Fruit fly (Drosophila melanogaster) whole organism, embryonic: ENCODE measurements around the gene pico.

Experiments
- CG12659 ChIP-seq: fragments of 200-800 bp; sonication (Bioruptor generic); optimal IDR thresholded peaks from 3 replicates; lab custom pipeline; 2017; ENCODE audit warnings: mild to moderate bottlenecking, missing biosample characterization, missing genetic modification reagents, missing genetic modification characterization
- CG14710 ChIP-seq: fragments of 200-800 bp; sonication (Bioruptor generic); optimal IDR thresholded peaks from 3 replicates; lab custom pipeline; 2019; ENCODE audit warnings: missing biosample characterization, mild to moderate bottlenecking, missing genetic modification characterization, moderate library complexity
- CG15011 ChIP-seq: fragments of 200-800 bp; sonication (Bioruptor generic); optimal IDR thresholded peaks from 3 replicates; lab custom pipeline; 2018; ENCODE audit warnings: missing biosample characterization, mild to moderate bottlenecking, missing genetic modification characterization
- CG17186 ChIP-seq: fragments of 200-800 bp; sonication (Bioruptor generic); optimal IDR thresholded peaks from 3 replicates; lab custom pipeline; 2017; ENCODE audit warnings: missing biosample characterization, missing genetic modification reagents, missing genetic modification characterization
- CG17385 ChIP-seq: fragments of 200-800 bp; sonication (Bioruptor generic); optimal IDR thresholded peaks from 3 replicates; lab custom pipeline; 2018; ENCODE audit warnings: missing biosample characterization, mild to moderate bottlenecking, missing genetic modification characterization
- CG17802 ChIP-seq: fragments of 200-800 bp; sonication (Bioruptor generic); optimal IDR thresholded peaks from 2 replicates; lab custom pipeline; 2018; ENCODE audit warnings: missing biosample characterization, mild to moderate bottlenecking, missing genetic modification characterization, moderate library complexity
- CG17912 ChIP-seq: fragments of 200-800 bp; sonication (Bioruptor generic); optimal IDR thresholded peaks from 2 replicates; lab custom pipeline; 2018; ENCODE audit warnings: missing biosample characterization, mild to moderate bottlenecking, missing genetic modification characterization
- CG2120 ChIP-seq: fragments of 200-800 bp; sonication (Bioruptor generic); optimal IDR thresholded peaks from 3 replicates; lab custom pipeline; 2016; ENCODE audit warnings: missing biosample characterization, missing genetic modification characterization
- CG2129 ChIP-seq: fragments of 200-800 bp; sonication (Bioruptor generic); IDR thresholded peaks from 2 replicates; pipeline ENCODE4 v1.3.6; 2022; ENCODE audit warnings: missing biosample characterization, missing genetic modification characterization; ENCODE audit not compliant: partially characterized antibody
- CG32532 ChIP-seq: fragments of 200-800 bp; sonication (Bioruptor generic); IDR thresholded peaks from 2 replicates; pipeline ENCODE4 v1.3.6; 2022; ENCODE audit warnings: missing biosample characterization, missing genetic modification characterization
- CG32772 ChIP-seq: fragments of 200-800 bp; sonication (Bioruptor generic); IDR thresholded peaks from 2 replicates; pipeline ENCODE4 v1.3.6; 2022; ENCODE audit warnings: missing biosample characterization, missing genetic modification characterization
- CG3838 ChIP-seq: fragments of 200-800 bp; sonication (Bioruptor generic); optimal IDR thresholded peaks from 3 replicates; lab custom pipeline; 2016; ENCODE audit warnings: missing biosample characterization, missing genetic modification characterization
- CG3995 ChIP-seq: fragments of 200-800 bp; sonication (Bioruptor generic); optimal IDR thresholded peaks from 3 replicates; lab custom pipeline; 2016; ENCODE audit warnings: missing biosample characterization, missing genetic modification characterization
- CG6689 ChIP-seq: fragments of 200-800 bp; sonication (Bioruptor generic); IDR thresholded peaks from 2 replicates; pipeline ENCODE4 v1.3.6; 2022; ENCODE audit warnings: missing biosample characterization, missing genetic modification characterization
- CG6813 ChIP-seq: fragments of 200-800 bp; sonication (Bioruptor generic); optimal IDR thresholded peaks from 2 replicates; lab custom pipeline; 2017; ENCODE audit warnings: missing biosample characterization, missing genetic modification characterization, mild to moderate bottlenecking, moderate library complexity, missing genetic modification reagents
- CG8924 ChIP-seq: fragments of 200-800 bp; optimal IDR thresholded peaks from 3 replicates; lab custom pipeline; 2019; ENCODE audit warnings: missing biosample characterization, mild to moderate bottlenecking, missing genetic modification characterization, moderate library complexity
- CG9817 ChIP-seq: fragments of 200-800 bp; sonication (Bioruptor generic); optimal IDR thresholded peaks from 2 replicates; lab custom pipeline; 2018; ENCODE audit warnings: missing biosample characterization, mild to moderate bottlenecking, missing genetic modification characterization, moderate library complexity
- CG9932 ChIP-seq: fragments of 200-800 bp; sonication (Bioruptor generic); IDR thresholded peaks from 2 replicates; pipeline ENCODE4 v1.3.6; 2022; ENCODE audit warnings: missing biosample characterization, missing genetic modification characterization
- CTCF ChIP-seq: fragments of 200-800 bp; sonication (Bioruptor generic); optimal IDR thresholded peaks from 2 replicates; lab custom pipeline; 2017; ENCODE audit warnings: missing biosample characterization, mild to moderate bottlenecking, missing genetic modification characterization, moderate library complexity
- Camta ChIP-seq: fragments of 200-800 bp; sonication (Bioruptor generic); optimal IDR thresholded peaks from 2 replicates; lab custom pipeline; 2016; ENCODE audit warnings: missing biosample characterization, missing genetic modification characterization
- Fer3 ChIP-seq: fragments of 200-800 bp; sonication (Bioruptor generic); optimal IDR thresholded peaks from 2 replicates; lab custom pipeline; 2018; ENCODE audit warnings: missing biosample characterization, mild to moderate bottlenecking, missing genetic modification characterization, moderate library complexity
- GATAe ChIP-seq: fragments of 200-800 bp; sonication (Bioruptor generic); conservative IDR thresholded peaks from 2 replicates; pipeline ENCODE4 v1.3.6; 2022; ENCODE audit warnings: missing biosample characterization, missing genetic modification characterization
- Hey ChIP-seq: fragments of 200-800 bp; sonication (Bioruptor generic); optimal IDR thresholded peaks from 3 replicates; lab custom pipeline; 2018; ENCODE audit warnings: missing biosample characterization, mild to moderate bottlenecking, missing genetic modification characterization
- Hr78 ChIP-seq, 2 experiments: fragments of 200-800 bp in 1 of 2; fragments of >200 bp in 1 of 2; sonication (Bioruptor generic) in 1 of 2; optimal IDR thresholded peaks; 2 replicates each; lab custom pipeline; 2017 to 2019; ENCODE audit warnings: missing biosample characterization in 2 of 2, missing genetic modification characterization in 2 of 2, mild to moderate bottlenecking in 1 of 2, moderate library complexity in 1 of 2
- Kr ChIP-seq: fragments of 200-800 bp; sonication (Bioruptor generic); optimal IDR thresholded peaks from 2 replicates; lab custom pipeline; 2017; ENCODE audit warnings: missing biosample characterization, mild to moderate bottlenecking, missing genetic modification characterization
- Meics ChIP-seq: fragments of 200-800 bp; sonication (Bioruptor generic); optimal IDR thresholded peaks from 2 replicates; lab custom pipeline; 2017; ENCODE audit warnings: missing biosample characterization, mild to moderate bottlenecking, missing genetic modification characterization
- Ravus ChIP-seq: fragments of 200-800 bp; sonication (Bioruptor generic); IDR thresholded peaks from 2 replicates; pipeline ENCODE4 v1.3.6; 2022; ENCODE audit warnings: missing biosample characterization, missing genetic modification characterization
- Six4 ChIP-seq: fragments of 200-800 bp; sonication (Bioruptor generic); optimal IDR thresholded peaks from 2 replicates; lab custom pipeline; 2016; ENCODE audit warnings: missing biosample characterization, missing genetic modification characterization
- bbx ChIP-seq: fragments of 200-800 bp; sonication (Bioruptor generic); IDR thresholded peaks from 2 replicates; pipeline ENCODE4 v1.3.6; 2022; ENCODE audit warnings: missing biosample characterization, missing genetic modification characterization; ENCODE audit not compliant: partially characterized antibody
- cas ChIP-seq: fragments of 200-800 bp; sonication (Bioruptor generic); IDR thresholded peaks from 2 replicates; pipeline ENCODE4 v1.3.6; 2022; ENCODE audit warnings: missing biosample characterization, missing genetic modification characterization
- croc ChIP-seq: fragments of 200-800 bp; sonication (Bioruptor generic); conservative IDR thresholded peaks from 3 replicates; pipeline ENCODE4 v1.3.6; 2022; ENCODE audit warnings: missing biosample characterization, missing genetic modification characterization
- dmrt11E ChIP-seq: fragments of 200-800 bp; sonication (Bioruptor generic); optimal IDR thresholded peaks from 3 replicates; lab custom pipeline; 2018; ENCODE audit warnings: missing biosample characterization, mild to moderate bottlenecking, missing genetic modification characterization, moderate library complexity
- ems ChIP-seq: fragments of 200-800 bp; sonication (Bioruptor generic); optimal IDR thresholded peaks from 3 replicates; lab custom pipeline; 2016; ENCODE audit warnings: missing biosample characterization, missing genetic modification characterization
- exex ChIP-seq: fragments of 200-800 bp; sonication (Bioruptor generic); optimal IDR thresholded peaks from 4 replicates; lab custom pipeline; 2018; ENCODE audit warnings: missing biosample characterization, mild to moderate bottlenecking, missing genetic modification characterization, moderate library complexity
- grn ChIP-seq: fragments of 200-800 bp; sonication (Bioruptor generic); optimal IDR thresholded peaks from 3 replicates; lab custom pipeline; 2017; ENCODE audit warnings: missing biosample characterization, missing genetic modification characterization
- h ChIP-seq: fragments of >200 bp; optimal IDR thresholded peaks from 2 replicates; lab custom pipeline; 2017
- jing ChIP-seq: fragments of 200-800 bp; sonication (Bioruptor generic); optimal IDR thresholded peaks from 2 replicates; lab custom pipeline; 2018; ENCODE audit warnings: missing biosample characterization, mild to moderate bottlenecking, missing genetic modification characterization
- lilli ChIP-seq: fragments of 200-800 bp; sonication (Bioruptor generic); optimal IDR thresholded peaks from 3 replicates; lab custom pipeline; 2016; ENCODE audit warnings: missing biosample characterization, missing genetic modification characterization
- mld ChIP-seq: fragments of 200-800 bp; sonication (Bioruptor generic); IDR thresholded peaks from 3 replicates; pipeline ENCODE4 v1.3.6; 2022; ENCODE audit warnings: missing biosample characterization, missing genetic modification characterization; ENCODE audit not compliant: partially characterized antibody
- nerfin-1 ChIP-seq: fragments of 200-800 bp; sonication (Bioruptor generic); optimal IDR thresholded peaks from 3 replicates; lab custom pipeline; 2019; ENCODE audit warnings: missing biosample characterization, mild to moderate bottlenecking, missing genetic modification characterization, moderate library complexity
- org-1 ChIP-seq: fragments of 200-800 bp; sonication (Bioruptor generic); optimal IDR thresholded peaks from 2 replicates; lab custom pipeline; 2017; ENCODE audit warnings: missing biosample characterization, missing genetic modification characterization
- otp ChIP-seq: fragments of 200-800 bp; sonication (Bioruptor generic); IDR thresholded peaks from 3 replicates; pipeline ENCODE4, ENCODE4 v1.3.6; 2022; ENCODE audit warnings: missing biosample characterization, missing genetic modification characterization
- p53 ChIP-seq: fragments of 200-800 bp; sonication (Bioruptor generic); optimal IDR thresholded peaks from 2 replicates; lab custom pipeline; 2016; ENCODE audit warnings: missing biosample characterization, missing genetic modification characterization
- phol ChIP-seq: fragments of 200-800 bp; sonication (Bioruptor generic); optimal IDR thresholded peaks from 3 replicates; lab custom pipeline; 2018; ENCODE audit warnings: missing biosample characterization, mild to moderate bottlenecking, missing genetic modification characterization, moderate library complexity
- pzg ChIP-seq: fragments of 200-800 bp; sonication (Bioruptor generic); optimal IDR thresholded peaks from 3 replicates; lab custom pipeline; 2018; ENCODE audit warnings: missing biosample characterization, mild to moderate bottlenecking, missing genetic modification characterization, moderate library complexity
- slou ChIP-seq: fragments of 200-800 bp; sonication (Bioruptor generic); optimal IDR thresholded peaks from 3 replicates; lab custom pipeline; 2016; ENCODE audit warnings: missing biosample characterization, missing genetic modification characterization
- tin ChIP-seq: fragments of 200-800 bp; sonication (Bioruptor generic); optimal IDR thresholded peaks from 3 replicates; lab custom pipeline; 2016; ENCODE audit warnings: missing biosample characterization, missing genetic modification characterization
- unpg ChIP-seq: fragments of 200-800 bp; sonication (Bioruptor generic); optimal IDR thresholded peaks from 3 replicates; lab custom pipeline; 2018; ENCODE audit warnings: missing biosample characterization, mild to moderate bottlenecking, missing genetic modification characterization, moderate library complexity
- usp ChIP-seq: fragments of >200 bp; optimal IDR thresholded peaks from 2 replicates; lab custom pipeline; 2017; ENCODE audit warnings: missing biosample characterization, missing genetic modification characterization
- wdn ChIP-seq: fragments of 200-800 bp; sonication (Bioruptor generic); IDR thresholded peaks from 2 replicates; pipeline ENCODE4 v1.3.6; 2022; ENCODE audit warnings: missing biosample characterization, missing genetic modification characterization

pico gene

dm6 chrX:19889128-19889756, 37.4 kb upstream of the pico start (continued):
- TF ChIP-seq Ravus (GFP tag; lab: Robert Waterston, UW) = peak; percentile 37
- TF ChIP-seq phol (tag; lab: Kevin White, UChicago) = peak; percentile 79
- TF ChIP-seq mld (GFP tag; lab: Robert Waterston, UW) = no peak
- peak; percentile 40 for TF ChIP-seq exex (tag; lab: Kevin White, UChicago)
- peak; percentile 58 for TF ChIP-seq CG15011 (GFP tag; lab: Kevin White, UChicago)
- TF ChIP-seq Hr78 (GFP tag; optimal IDR thresholded peaks at IDR 0.05; lab: Kevin White, UChicago) = no peak
- TF ChIP-seq CG14710 (tag; lab: Kevin White, UChicago) = peak; percentile 73
- peak; percentile 89 for TF ChIP-seq ems
- TF ChIP-seq CG8924 (tag; lab: Kevin White, UChicago) = peak; percentile 87
- TF ChIP-seq CG6813 (GFP tag; lab: Kevin White, UChicago) = peak; percentile 79
- TF ChIP-seq org-1 (GFP tag; lab: Kevin White, UChicago) = peak; percentile 84
- TF ChIP-seq nerfin-1 (tag; lab: Kevin White, UChicago) = peak; percentile 61
- TF ChIP-seq Meics (GFP tag; lab: Kevin White, UChicago) = peak; percentile 82
- peak; percentile 11 for TF ChIP-seq CG3995
- TF ChIP-seq p53 (GFP tag; lab: Kevin White, UChicago) = peak; percentile 64
- TF ChIP-seq usp (GFP tag; lab: Kevin White, UChicago) = no peak
- TF ChIP-seq grn (GFP tag; lab: Kevin White, UChicago) = no peak
- TF ChIP-seq wdn = peak; percentile 75
- TF ChIP-seq CG12659 (GFP tag; lab: Kevin White, UChicago) = peak; percentile 72
- TF ChIP-seq CG6689 (GFP tag; lab: Robert Waterston, UW) = peak; percentile 69
- peak; percentile 85 for TF ChIP-seq CG9817
- peak; percentile 44 for TF ChIP-seq Hey (tag; lab: Kevin White, UChicago)
- peak; percentile 84 for TF ChIP-seq unpg
- peak; percentile 66 for TF ChIP-seq slou (GFP tag; lab: Kevin White, UChicago)
- TF ChIP-seq CG32532 (GFP tag; lab: Robert Waterston, UW) = peak; percentile 82
- no peak for TF ChIP-seq CG2129
- TF ChIP-seq dmrt11E (tag; lab: Kevin White, UChicago) = peak; percentile 92
- peak; percentile 64; the same call in 1 of the 2 replicates for TF ChIP-seq cas (GFP tag; lab: Robert Waterston, UW)
- peak; percentile 52 for TF ChIP-seq CG17912 (GFP tag; lab: Kevin White, UChicago)
- no peak for TF ChIP-seq pzg (GFP tag; lab: Kevin White, UChicago)
- TF ChIP-seq CG3838 (GFP tag; lab: Kevin White, UChicago) = peak; percentile 43
- TF ChIP-seq GATAe (GFP tag; lab: Robert Waterston, UW) = no peak; the same call in 1 of the 2 replicates
- TF ChIP-seq Six4 (GFP tag; lab: Kevin White, UChicago) = peak; percentile 74
- TF ChIP-seq h (lab: Kevin White, UChicago) = no peak
- peak; percentile 82; the same call in 2 of the 3 replicates for TF ChIP-seq otp (GFP tag; lab: Robert Waterston, UW)
- peak; percentile 33 for TF ChIP-seq Kr
- peak; percentile 72 for TF ChIP-seq croc (GFP tag; lab: Robert Waterston, UW)
- TF ChIP-seq CG32772 = peak; percentile 71
- TF ChIP-seq Camta = peak; percentile 80
- peak; percentile 62 for TF ChIP-seq CG17802 (tag; lab: Kevin White, UChicago)
- peak; percentile 75 for TF ChIP-seq CG17385
- TF ChIP-seq Fer3 = peak; percentile 78
- no peak for TF ChIP-seq bbx (GFP tag; lab: Robert Waterston, UW)
- no peak for TF ChIP-seq CTCF (GFP tag; lab: Kevin White, UChicago)
- peak; percentile 81 for TF ChIP-seq jing (GFP tag; lab: Kevin White, UChicago)
- TF ChIP-seq CG17186 (GFP tag; lab: Kevin White, UChicago) = peak; percentile 23
- TF ChIP-seq lilli (GFP tag; lab: Kevin White, UChicago) = peak; percentile 91
- TF ChIP-seq CG9932 = peak; percentile 79
- TF ChIP-seq tin (GFP tag; lab: Kevin White, UChicago) = peak; percentile 80
- peak; percentile 93 for TF ChIP-seq CG2120 (GFP tag; lab: Kevin White, UChicago)
